Worm (Caenorhabditis elegans) whole organism, L4 larva: Measurements from ENCODE around the gene msa-1.

Experiments used
- Y48G9A.11 ChIP-seq: fragments of 200-800 bp; sonication (Bioruptor generic); IDR thresholded peaks from 2 replicates; pipeline ENCODE4 v1.3.6; 2022; ENCODE audit warnings: missing genetic modification reagents, missing genetic modification characterization, missing compliant biosample characterization
- lin-13 ChIP-seq: fragments of 150-350 bp; optimal IDR thresholded peaks from 2 replicates; lab custom pipeline; 2014; ENCODE audit warnings: missing biosample characterization, missing genetic modification reagents, missing genetic modification characterization
- unc-39 ChIP-seq: sonication (generic microtip); optimal IDR thresholded peaks from 2 replicates; lab custom pipeline; 2017; ENCODE audit warnings: missing biosample characterization, missing genetic modification characterization

- TF ChIP-seq unc-39 (tag; lab: Kevin White, UChicago) (no peak), lin-13 (GFP tag; lab: Kevin White, UChicago) (no peak), Y48G9A.11 (GFP tag; lab: Robert Waterston, UW) (no peak)
These were observed 30.4 kb downstream of the msa-1 start, which contains the start of gene nrfl-1 for ce11 chrIV:9118792-9119191.
